Fruit fly (Drosophila melanogaster) Kc167 (cell line): ENCODE data around the gene Dsp1.

Experiments
- Myc ChIP-seq: fragments of >200 bp; optimal IDR thresholded peaks from 2 replicates; lab custom pipeline; 2017; ENCODE audit warnings: missing external identifiers
- Sin3A ChIP-seq: fragments of >200 bp; optimal IDR thresholded peaks from 2 replicates; lab custom pipeline; 2018; ENCODE audit warnings: missing external identifiers
- h ChIP-seq: fragments of >200 bp; optimal IDR thresholded peaks from 3 replicates; lab custom pipeline; 2018; ENCODE audit warnings: missing external identifiers
- insv ChIP-seq: fragments of >200 bp; optimal IDR thresholded peaks from 3 replicates; lab custom pipeline; 2018; ENCODE audit warnings: missing external identifiers
- psq ChIP-seq: fragments of >200 bp; optimal IDR thresholded peaks from 2 replicates; lab custom pipeline; 2017; ENCODE audit warnings: missing external identifiers
- ttk ChIP-seq: sonication (Bioruptor generic); optimal IDR thresholded peaks from 2 replicates; lab custom pipeline; 2017; ENCODE audit warnings: missing external identifiers

The Dsp1 gene

dm6 chrX:16333434-16334141 lies at the start of gene Dsp1, which contains the start of gene CG9921:
Dsp1 (plus strand) TSS chrX:16333612.
CG9921 (minus strand) TSS chrX:16333600.
- TF ChIP-seq Myc (no peak), insv (no peak), psq (lab: Kevin White, UChicago) (no peak), ttk (lab: Kevin White, UChicago) (no peak), Sin3A (lab: Kevin White, UChicago) (no peak), h (lab: Kevin White, UChicago) (no peak)

dm6 chrX:16285186-16285585 lies 48.2 kb upstream of the Dsp1 start:
- TF ChIP-seq Myc (no peak), h (lab: Kevin White, UChicago) (no peak), psq (lab: Kevin White, UChicago) (no peak), Sin3A (lab: Kevin White, UChicago) (no peak), ttk (lab: Kevin White, UChicago) (no peak), insv (no peak)

- TF ChIP-seq psq (lab: Kevin White, UChicago) (no peak), Sin3A (lab: Kevin White, UChicago) (no peak), Myc (no peak), insv (no peak), h (lab: Kevin White, UChicago) (no peak), ttk (lab: Kevin White, UChicago) (no peak)
These were observed 47.2 kb upstream of the Dsp1 start, which contains the start of gene UQCR-14 for dm6 chrX:16286083-16286666. UQCR-14 (plus strand) TSS chrX:16286288.

- no peak for TF ChIP-seq h (lab: Kevin White, UChicago)
- no peak for TF ChIP-seq Sin3A (lab: Kevin White, UChicago)
- no peak for TF ChIP-seq insv
- no peak for TF ChIP-seq psq (lab: Kevin White, UChicago)
- TF ChIP-seq ttk (lab: Kevin White, UChicago), result no peak
- TF ChIP-seq Myc, result no peak
These were observed 44.9 kb upstream of the Dsp1 start, which contains the start of the genes CG32576 and caz for dm6 chrX:16288492-16288964. CG32576 (minus strand) TSS chrX:16288533. caz (plus strand) TSS chrX:16288810.

- TF ChIP-seq psq (lab: Kevin White, UChicago), result no peak
These were observed 44.4 kb upstream of the Dsp1 start for dm6 chrX:16288999-16289398.

dm6 chrX:16292646-16293045 lies 40.8 kb upstream of the Dsp1 start:
- TF ChIP-seq h (lab: Kevin White, UChicago), result no peak
- no peak for TF ChIP-seq insv
- no peak for TF ChIP-seq ttk (lab: Kevin White, UChicago)
- TF ChIP-seq Sin3A (lab: Kevin White, UChicago), result no peak
- no peak for TF ChIP-seq psq (lab: Kevin White, UChicago)
- TF ChIP-seq Myc, result no peak

- TF ChIP-seq ttk (lab: Kevin White, UChicago) (no peak), psq (lab: Kevin White, UChicago) (no peak), insv (no peak), Myc (no peak), h (lab: Kevin White, UChicago) (no peak), Sin3A (lab: Kevin White, UChicago) (no peak)
These were observed 36.8 kb upstream of the Dsp1 start, which contains the start of gene CG3632 for dm6 chrX:16296423-16297292. CG3632 (plus strand) TSS chrX:16296671.

- TF ChIP-seq insv (no peak), Sin3A (lab: Kevin White, UChicago) (no peak), psq (lab: Kevin White, UChicago) (no peak), Myc (no peak), h (lab: Kevin White, UChicago) (no peak), ttk (lab: Kevin White, UChicago) (no peak)
These were observed 35.8 kb upstream of the Dsp1 start, which contains the start of gene ERp44 for dm6 chrX:16297618-16298017. ERp44 (minus strand) TSS chrX:16297718.

- TF ChIP-seq Sin3A (lab: Kevin White, UChicago), result no peak
- TF ChIP-seq insv, result no peak
- TF ChIP-seq h (lab: Kevin White, UChicago), result no peak
- no peak for TF ChIP-seq psq (lab: Kevin White, UChicago)
- no peak for TF ChIP-seq ttk (lab: Kevin White, UChicago)
- TF ChIP-seq Myc, result no peak
These were observed 29.8 kb upstream of the Dsp1 start, which contains the start of gene CG3679 for dm6 chrX:16303636-16304035. CG3679 (plus strand) TSS chrX:16303870.

dm6 chrX:16308310-16308918 lies 25.0 kb upstream of the Dsp1 start, which contains the start of gene Had1:
Had1 (minus strand) TSS chrX:16308667.
- TF ChIP-seq Sin3A (lab: Kevin White, UChicago), result no peak
- TF ChIP-seq Myc, result no peak
- no peak for TF ChIP-seq ttk (lab: Kevin White, UChicago)
- no peak for TF ChIP-seq psq (lab: Kevin White, UChicago)
- TF ChIP-seq insv, result no peak
- TF ChIP-seq h (lab: Kevin White, UChicago), result no peak

- TF ChIP-seq Myc (no peak), psq (lab: Kevin White, UChicago) (no peak), h (lab: Kevin White, UChicago) (no peak), ttk (lab: Kevin White, UChicago) (no peak), Sin3A (lab: Kevin White, UChicago) (no peak), insv (no peak)
These were observed 24.5 kb upstream of the Dsp1 start for dm6 chrX:16308953-16309352.
